Worm (Caenorhabditis elegans) whole organism, late embryonic: ENCODE results near the gene W02H3.1.

Experiments used
- C38D4.7 ChIP-seq: fragments of 200-800 bp; sonication (Bioruptor generic); optimal IDR thresholded peaks from 2 replicates; lab custom pipeline; 2018; ENCODE audit warnings: mild to moderate bottlenecking, missing genetic modification characterization, moderate library complexity, missing compliant biosample characterization
- F13H6.1 ChIP-seq: sonication (generic microtip); optimal IDR thresholded peaks from 2 replicates; lab custom pipeline; 2016; ENCODE audit warnings: missing genetic modification characterization, missing compliant biosample characterization
- K02D7.2 ChIP-seq: sonication (generic microtip); optimal IDR thresholded peaks from 2 replicates; lab custom pipeline; 2017; ENCODE audit warnings: mild to moderate bottlenecking, missing genetic modification characterization, missing compliant biosample characterization
- K09A11.1 ChIP-seq: sonication (generic microtip); optimal IDR thresholded peaks from 2 replicates; lab custom pipeline; 2017; ENCODE audit warnings: antibody characterized with exemption, mild to moderate bottlenecking, missing genetic modification characterization, missing compliant biosample characterization; ENCODE audit not compliant: insufficient read depth
- T23F11.4 ChIP-seq: fragments of 200-800 bp; sonication (Bioruptor generic); optimal IDR thresholded peaks from 2 replicates; lab custom pipeline; 2018; ENCODE audit warnings: mild to moderate bottlenecking, missing genetic modification characterization, missing compliant biosample characterization
- Y22D7AL.16 ChIP-seq: sonication (generic microtip); optimal IDR thresholded peaks from 2 replicates; lab custom pipeline; 2016; ENCODE audit warnings: missing genetic modification characterization, missing compliant biosample characterization
- ceh-18 ChIP-seq: sonication (generic microtip); optimal IDR thresholded peaks from 2 replicates; lab custom pipeline; 2016; ENCODE audit warnings: missing genetic modification characterization, missing compliant biosample characterization
- ceh-2 ChIP-seq: sonication (generic microtip); optimal IDR thresholded peaks from 2 replicates; lab custom pipeline; 2016; ENCODE audit warnings: missing genotype, missing genetic modification characterization, missing compliant biosample characterization
- ceh-22 ChIP-seq: sonication (generic microtip); optimal IDR thresholded peaks from 2 replicates; lab custom pipeline; 2017; ENCODE audit warnings: missing biosample characterization, missing genetic modification characterization
- ceh-34 ChIP-seq: sonication (generic microtip); optimal IDR thresholded peaks from 2 replicates; lab custom pipeline; 2016; ENCODE audit warnings: mild to moderate bottlenecking, missing genetic modification characterization, missing compliant biosample characterization
- ceh-45 ChIP-seq: fragments of 200-800 bp; sonication (Bioruptor generic); IDR thresholded peaks from 2 replicates; pipeline ENCODE4 v1.3.6; 2022; ENCODE audit warnings: missing genetic modification reagents, missing genetic modification characterization, missing compliant biosample characterization
- dmd-4 ChIP-seq: sonication (generic microtip); optimal IDR thresholded peaks from 2 replicates; lab custom pipeline; 2016; ENCODE audit warnings: borderline replicate concordance, missing genetic modification characterization, missing compliant biosample characterization
- elt-2 ChIP-seq: sonication (generic microtip); optimal IDR thresholded peaks from 2 replicates; lab custom pipeline; 2016; ENCODE audit warnings: missing genetic modification reagents, missing genetic modification characterization, missing compliant biosample characterization
- ets-4 ChIP-seq: sonication (generic microtip); optimal IDR thresholded peaks from 2 replicates; lab custom pipeline; 2016; ENCODE audit warnings: missing genetic modification characterization, missing compliant biosample characterization
- fax-1 ChIP-seq: sonication (generic microtip); optimal IDR thresholded peaks from 2 replicates; lab custom pipeline; 2016; ENCODE audit warnings: missing genotype, missing genetic modification characterization, missing compliant biosample characterization
- fkh-10 ChIP-seq: fragments of 150-350 bp; optimal IDR thresholded peaks from 2 replicates; lab custom pipeline; 2014; ENCODE audit warnings: missing biosample characterization, missing genetic modification reagents, missing genetic modification characterization
- hlh-13 ChIP-seq: fragments of 200-800 bp; sonication (Bioruptor generic); optimal IDR thresholded peaks from 2 replicates; lab custom pipeline; 2018; ENCODE audit warnings: mild to moderate bottlenecking, missing genetic modification characterization, missing compliant biosample characterization
- hlh-30 ChIP-seq: sonication (generic microtip); optimal IDR thresholded peaks from 2 replicates; lab custom pipeline; 2017; ENCODE audit warnings: antibody characterized with exemption, missing genetic modification characterization, missing compliant biosample characterization; ENCODE audit not compliant: insufficient read depth
- hlh-8 ChIP-seq: sonication (generic microtip); optimal IDR thresholded peaks from 2 replicates; lab custom pipeline; 2016; ENCODE audit warnings: missing genotype, missing genetic modification characterization, missing compliant biosample characterization
- lim-6 ChIP-seq: sonication (generic microtip); optimal IDR thresholded peaks from 2 replicates; lab custom pipeline; 2016; ENCODE audit warnings: missing genetic modification characterization, missing compliant biosample characterization
- lin-11 ChIP-seq: fragments of 200-800 bp; sonication (Bioruptor generic); optimal IDR thresholded peaks from 2 replicates; lab custom pipeline; 2018; ENCODE audit warnings: mild to moderate bottlenecking, missing genetic modification characterization, missing compliant biosample characterization
- madf-2 ChIP-seq: sonication (generic microtip); optimal IDR thresholded peaks from 2 replicates; lab custom pipeline; 2017; ENCODE audit warnings: missing genetic modification characterization, missing compliant biosample characterization
- nhr-11 ChIP-seq: fragments of 150-350 bp; optimal IDR thresholded peaks from 2 replicates; lab custom pipeline; 2014; ENCODE audit warnings: missing biosample characterization, missing genetic modification characterization
- odd-2 ChIP-seq: sonication (generic microtip); optimal IDR thresholded peaks from 2 replicates; lab custom pipeline; 2017; ENCODE audit warnings: antibody characterized with exemption, mild to moderate bottlenecking, missing genetic modification characterization, missing compliant biosample characterization
- pha-2 ChIP-seq: sonication (generic microtip); optimal IDR thresholded peaks from 2 replicates; lab custom pipeline; 2017; ENCODE audit warnings: mild to moderate bottlenecking, missing genetic modification characterization, missing compliant biosample characterization
- pha-4 ChIP-seq: fragments of 150-350 bp; optimal IDR thresholded peaks from 2 replicates; lab custom pipeline; 2018; ENCODE audit warnings: missing biosample characterization, missing genetic modification reagents, missing genetic modification characterization
- pqm-1 ChIP-seq: sonication (generic microtip); optimal IDR thresholded peaks from 2 replicates; lab custom pipeline; 2016; ENCODE audit warnings: missing genetic modification characterization, missing compliant biosample characterization
- ref-2 ChIP-seq: sonication (generic microtip); optimal IDR thresholded peaks from 2 replicates; lab custom pipeline; 2016; ENCODE audit warnings: missing genetic modification characterization, missing compliant biosample characterization
- rnt-1 ChIP-seq: sonication (generic microtip); optimal IDR thresholded peaks from 2 replicates; lab custom pipeline; 2016; ENCODE audit warnings: missing genetic modification characterization, missing compliant biosample characterization
- sox-2 ChIP-seq: fragments of 200-800 bp; sonication (Bioruptor generic); IDR thresholded peaks from 2 replicates; pipeline ENCODE4 v1.3.6; 2022; ENCODE audit warnings: missing genetic modification reagents, missing genetic modification characterization, missing compliant biosample characterization
- syd-9 ChIP-seq: sonication (generic microtip); optimal IDR thresholded peaks from 2 replicates; lab custom pipeline; 2016; ENCODE audit warnings: mild to moderate bottlenecking, missing genetic modification characterization, moderate library complexity, missing compliant biosample characterization
- tbx-2 ChIP-seq: sonication (generic microtip); optimal IDR thresholded peaks from 2 replicates; lab custom pipeline; 2016; ENCODE audit warnings: missing genetic modification characterization, missing compliant biosample characterization
- unc-42 ChIP-seq: sonication (generic microtip); optimal IDR thresholded peaks from 2 replicates; lab custom pipeline; 2016; ENCODE audit warnings: missing genotype, missing genetic modification characterization, missing compliant biosample characterization
- zip-5 ChIP-seq: sonication (generic microtip); optimal IDR thresholded peaks from 2 replicates; lab custom pipeline; 2016; ENCODE audit warnings: missing genetic modification characterization, missing compliant biosample characterization

Gene W02H3.1

DNA sequence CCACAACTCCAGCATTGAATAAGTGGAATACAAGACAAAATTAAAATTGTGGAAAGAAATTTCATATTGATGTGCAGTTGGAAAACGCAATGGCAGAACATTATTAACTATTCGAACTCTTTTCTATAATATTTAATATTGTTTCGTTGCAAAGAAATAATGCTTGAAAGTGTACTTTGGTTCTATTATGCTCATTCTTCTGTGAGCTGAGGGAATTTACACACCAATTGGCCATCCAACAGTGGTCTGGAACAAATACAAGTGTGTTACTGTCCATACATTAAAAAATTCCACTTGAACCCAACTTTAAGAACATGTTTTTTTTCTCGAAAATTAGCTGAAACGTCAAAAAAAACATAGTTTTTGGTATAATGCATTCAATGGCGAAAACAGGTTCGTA lies 25.6 kb downstream of the W02H3.1 start, which contains the start of gene W04G3.13:
Gene W04G3.13, minus strand, starts transcription at position 101 of the 400 bp plus-strand sequence.
- TF ChIP-seq hlh-30 (tag; lab: Kevin White, UChicago) (no peak), ceh-45 (GFP tag; lab: Robert Waterston, UW) (no peak), unc-42 (tag; lab: Kevin White, UChicago) (no peak), tbx-2 (no peak), pqm-1 (tag; lab: Kevin White, UChicago) (no peak), F13H6.1 (tag; lab: Kevin White, UChicago) (no peak), rnt-1 (tag; lab: Kevin White, UChicago) (no peak), elt-2 (no peak), zip-5 (no peak), C38D4.7 (no peak), nhr-11 (tag; lab: Kevin White, UChicago) (no peak), lim-6 (tag; lab: Kevin White, UChicago) (no peak), fkh-10 (GFP tag; lab: Kevin White, UChicago) (no peak), K02D7.2 (no peak), pha-4 (tag; lab: Kevin White, UChicago) (no peak), fax-1 (tag; lab: Kevin White, UChicago) (no peak)
- TF ChIP-seq, all 69 proteins: peak for 0

ce11 chrX:11078150-11078549 lies 27.1 kb downstream of the W02H3.1 start, which contains the start of gene W04G3.10:
Gene W04G3.10 (minus strand): TSS chrX:11078250.
- no peak for TF ChIP-seq ceh-34
- no peak for TF ChIP-seq ceh-18
- TF ChIP-seq K02D7.2: no peak
- no peak for TF ChIP-seq hlh-8 (tag; lab: Kevin White, UChicago)
- no peak for TF ChIP-seq dmd-4
- TF ChIP-seq Y22D7AL.16 (tag; lab: Kevin White, UChicago): no peak
- TF ChIP-seq unc-42 (tag; lab: Kevin White, UChicago): no peak
- TF ChIP-seq ets-4 (tag; lab: Kevin White, UChicago): no peak
- TF ChIP-seq lim-6 (tag; lab: Kevin White, UChicago): no peak
- TF ChIP-seq ceh-22 (tag; lab: Kevin White, UChicago): no peak
- TF ChIP-seq zip-5: no peak
- no peak for TF ChIP-seq ref-2 (tag; lab: Kevin White, UChicago)
- TF ChIP-seq K09A11.1: no peak
- TF ChIP-seq sox-2 (GFP tag; lab: Robert Waterston, UW): no peak
- TF ChIP-seq madf-2: no peak
- TF ChIP-seq C38D4.7: no peak

- TF ChIP-seq hlh-30 (tag; lab: Kevin White, UChicago): no peak
- no peak for TF ChIP-seq pha-2 (tag; lab: Kevin White, UChicago)
- TF ChIP-seq hlh-13 (GFP tag; lab: Kevin White, UChicago): no peak
- TF ChIP-seq rnt-1 (tag; lab: Kevin White, UChicago): no peak
- no peak for TF ChIP-seq Y22D7AL.16 (tag; lab: Kevin White, UChicago)
- TF ChIP-seq syd-9: no peak
- TF ChIP-seq lin-11 (tag; lab: Kevin White, UChicago): no peak
- TF ChIP-seq K09A11.1: no peak
Measured at ce11 chrX:11076491-11076890, 28.8 kb downstream of the W02H3.1 start, which contains the start of gene W04G3.12. Gene W04G3.12 (minus strand): TSS chrX:11076801.

DNA sequence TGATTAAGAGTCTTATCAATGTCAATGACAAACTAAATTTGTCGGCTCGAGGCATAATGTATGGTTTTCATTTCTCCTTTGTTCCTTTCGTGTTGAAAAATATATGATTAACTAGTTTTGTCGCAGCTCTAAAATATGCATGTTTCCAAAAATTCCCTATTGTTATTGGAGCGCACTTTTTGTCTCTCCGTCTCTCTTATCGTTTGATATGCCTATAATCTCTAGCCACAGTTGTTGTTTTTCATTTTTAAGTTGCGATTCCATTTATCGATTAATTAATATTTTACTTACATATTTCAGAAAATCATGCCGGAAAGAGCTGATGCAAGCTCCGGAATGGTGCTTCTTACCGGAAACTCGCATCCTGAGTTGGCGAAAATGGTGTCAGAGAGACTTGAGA lies 31.9 kb downstream of the W02H3.1 start, which contains the start of gene W04G3.5:
Gene W04G3.5, plus strand, starts transcription at position 301 of the 400 bp plus-strand sequence.
- TF ChIP-seq ceh-2 (no peak), lim-6 (tag; lab: Kevin White, UChicago) (no peak), madf-2 (no peak), pqm-1 (tag; lab: Kevin White, UChicago) (no peak), ceh-18 (no peak)
- TF ChIP-seq, all 69 proteins: peak for 0

- TF ChIP-seq T23F11.4 (GFP tag; lab: Kevin White, UChicago) (no peak), hlh-8 (tag; lab: Kevin White, UChicago) (no peak), odd-2 (tag; lab: Kevin White, UChicago) (no peak)
Measured at ce11 chrX:11072701-11073100, 32.6 kb downstream of the W02H3.1 start.
